Worm (Caenorhabditis elegans) whole organism, L2 larva: ENCODE results near the gene elf-1.
"Not testable (repeated sequence)": the region's sequence is repeated elsewhere in the genome, so short reads cannot be mapped to it uniquely, and the experiment has no call there.

Experiments used
- aly-2 ChIP-seq: fragments of 150-350 bp; optimal IDR thresholded peaks from 2 replicates; lab custom pipeline; 2014; ENCODE audit warnings: missing biosample characterization, missing genetic modification characterization
- ama-1 ChIP-seq: fragments of 150-350 bp; optimal IDR thresholded peaks from 2 replicates; lab custom pipeline; 2018; ENCODE audit warnings: inconsistent platforms
- ceh-16 ChIP-seq: fragments of 150-350 bp; optimal IDR thresholded peaks from 2 replicates; lab custom pipeline; 2014; ENCODE audit warnings: missing biosample characterization, missing genetic modification characterization
- elt-3 ChIP-seq: sonication (generic microtip); optimal IDR thresholded peaks from 2 replicates; lab custom pipeline; 2017; ENCODE audit warnings: missing biosample characterization, missing genetic modification characterization
- lsy-2 ChIP-seq, 2 experiments: fragments of 150-350 bp in 1 of 2; sonication (generic microtip) in 1 of 2; optimal IDR thresholded peaks; 2 replicates each; lab custom pipeline; 2014 to 2017; ENCODE audit warnings: missing biosample characterization in 2 of 2, missing genetic modification characterization in 2 of 2
- mdl-1 ChIP-seq, 2 experiments: fragments of 150-350 bp in 1 of 2; sonication (generic microtip) in 1 of 2; optimal IDR thresholded peaks; 2 replicates each; lab custom pipeline; 2017; ENCODE audit warnings: missing biosample characterization in 2 of 2, missing genetic modification characterization in 2 of 2
- nhr-237 ChIP-seq: fragments of 150-350 bp; optimal IDR thresholded peaks from 2 replicates; lab custom pipeline; 2014; ENCODE audit warnings: missing biosample characterization, missing genetic modification characterization
- skn-1 ChIP-seq: sonication (generic microtip); optimal IDR thresholded peaks from 2 replicates; lab custom pipeline; 2017; ENCODE audit warnings: missing biosample characterization, missing genetic modification characterization
- unc-62 ChIP-seq: fragments of 150-350 bp; optimal IDR thresholded peaks from 2 replicates; lab custom pipeline; 2014; ENCODE audit warnings: missing biosample characterization, missing genetic modification reagents, missing genetic modification characterization
- ztf-11 ChIP-seq: sonication (generic microtip); optimal IDR thresholded peaks from 2 replicates; lab custom pipeline; 2017; ENCODE audit warnings: missing biosample characterization, missing genetic modification characterization

- not testable (repeated sequence) for TF ChIP-seq skn-1; unc-62; mdl-1 (tag; optimal IDR thresholded peaks at IDR 0.05; lab: Kevin White, UChicago); ceh-16 (tag; lab: Kevin White, UChicago); ztf-11 (tag; lab: Kevin White, UChicago); nhr-237 (tag; lab: Kevin White, UChicago); elt-3 (tag; lab: Kevin White, UChicago); lsy-2 (tag; optimal IDR thresholded peaks at IDR 0.05; lab: Kevin White, UChicago); aly-2 (tag; lab: Kevin White, UChicago); ama-1 (lab: Kevin White, UChicago)
These were observed at the start of gene elf-1 for ce11 chrIII:688869-689268.
